Fruit fly (Drosophila melanogaster) whole organism, embryonic: ENCODE results near the gene Prosalpha6T.
A peak's percentile ranks its signal among the peaks of the same experiment; 100 is the strongest.

ENCODE experiments used
- B-H1 ChIP-seq: fragments of 200-800 bp; sonication (Bioruptor generic); IDR thresholded peaks from 3 replicates; pipeline ENCODE4 v1.3.6; 2022; ENCODE audit warnings: missing biosample characterization, missing genetic modification characterization
- CG11696 ChIP-seq: fragments of 200-800 bp; sonication (Bioruptor generic); IDR thresholded peaks from 2 replicates; pipeline ENCODE4 v1.3.6; 2022; ENCODE audit warnings: missing biosample characterization, missing genetic modification characterization
- CG16815 ChIP-seq: fragments of 200-800 bp; sonication (Bioruptor generic); optimal IDR thresholded peaks from 3 replicates; lab custom pipeline; 2017; ENCODE audit warnings: missing biosample characterization, mild to moderate bottlenecking, missing genetic modification characterization
- CG16863 ChIP-seq: fragments of 200-800 bp; sonication (Bioruptor generic); optimal IDR thresholded peaks from 3 replicates; lab custom pipeline; 2016; ENCODE audit warnings: missing biosample characterization, missing genetic modification characterization
- CG17186 ChIP-seq: fragments of 200-800 bp; sonication (Bioruptor generic); optimal IDR thresholded peaks from 3 replicates; lab custom pipeline; 2017; ENCODE audit warnings: missing biosample characterization, missing genetic modification reagents, missing genetic modification characterization
- CG2129 ChIP-seq: fragments of 200-800 bp; sonication (Bioruptor generic); IDR thresholded peaks from 2 replicates; pipeline ENCODE4 v1.3.6; 2022; ENCODE audit warnings: missing biosample characterization, missing genetic modification characterization; ENCODE audit not compliant: partially characterized antibody
- CG2712 ChIP-seq: fragments of 200-800 bp; optimal IDR thresholded peaks from 3 replicates; lab custom pipeline; 2019; ENCODE audit warnings: missing biosample characterization, mild to moderate bottlenecking, missing genetic modification characterization, moderate library complexity
- CG31365 ChIP-seq: fragments of 200-800 bp; sonication (Bioruptor generic); optimal IDR thresholded peaks from 2 replicates; lab custom pipeline; 2018; ENCODE audit warnings: missing biosample characterization, mild to moderate bottlenecking, missing genetic modification characterization
- CG3838 ChIP-seq: fragments of 200-800 bp; sonication (Bioruptor generic); optimal IDR thresholded peaks from 3 replicates; lab custom pipeline; 2016; ENCODE audit warnings: missing biosample characterization, missing genetic modification characterization
- CG4617 ChIP-seq: fragments of 200-800 bp; sonication (Bioruptor generic); optimal IDR thresholded peaks from 3 replicates; lab custom pipeline; 2016; ENCODE audit warnings: missing biosample characterization, missing genetic modification characterization, borderline replicate concordance
- CG4820 ChIP-seq: fragments of 200-800 bp; sonication (Bioruptor generic); optimal IDR thresholded peaks from 3 replicates; lab custom pipeline; 2016; ENCODE audit warnings: missing biosample characterization, missing genetic modification characterization
- CG5180 ChIP-seq: fragments of 200-800 bp; sonication (Bioruptor generic); optimal IDR thresholded peaks from 3 replicates; lab custom pipeline; 2017; ENCODE audit warnings: missing biosample characterization, missing genetic modification characterization, mild to moderate bottlenecking, moderate library complexity, missing genetic modification reagents
- CG5953 ChIP-seq: fragments of 200-800 bp; sonication (Bioruptor generic); IDR thresholded peaks from 2 replicates; pipeline ENCODE4 v1.3.6; 2022; ENCODE audit warnings: missing biosample characterization, missing genetic modification characterization
- CG6654 ChIP-seq: fragments of 200-800 bp; sonication (Bioruptor generic); optimal IDR thresholded peaks from 2 replicates; lab custom pipeline; 2017; ENCODE audit warnings: missing biosample characterization, mild to moderate bottlenecking, missing genetic modification characterization
- CG6791 ChIP-seq: fragments of 200-800 bp; sonication (Bioruptor generic); IDR thresholded peaks from 3 replicates; pipeline ENCODE4 v1.3.6; 2022; ENCODE audit warnings: missing biosample characterization, missing genetic modification characterization; ENCODE audit not compliant: partially characterized antibody
- CG6854 ChIP-seq: fragments of 200-800 bp; sonication (Bioruptor generic); optimal IDR thresholded peaks from 3 replicates; lab custom pipeline; 2017; ENCODE audit warnings: missing biosample characterization, mild to moderate bottlenecking, missing genetic modification characterization
- CG8290 ChIP-seq, 3 experiments: fragments of 200-800 bp; sonication (Bioruptor generic); optimal IDR thresholded peaks; 2 replicates each; lab custom pipeline; 2016 to 2019; ENCODE audit warnings: missing biosample characterization in 3 of 3, missing genetic modification characterization in 3 of 3, mild to moderate bottlenecking in 2 of 3, moderate library complexity in 1 of 3
- CG9727 ChIP-seq: fragments of 200-800 bp; sonication (Bioruptor generic); optimal IDR thresholded peaks from 3 replicates; lab custom pipeline; 2017; ENCODE audit warnings: missing biosample characterization, mild to moderate bottlenecking, missing genetic modification characterization
- E2f1 ChIP-seq: fragments of 200-800 bp; sonication (Bioruptor generic); IDR thresholded peaks from 2 replicates; pipeline ENCODE4 v1.3.6; 2022; ENCODE audit warnings: missing biosample characterization, missing genetic modification characterization
- Ets97D ChIP-seq: fragments of 200-800 bp; sonication (Bioruptor generic); optimal IDR thresholded peaks from 3 replicates; lab custom pipeline; 2016; ENCODE audit warnings: missing biosample characterization, missing genetic modification characterization
- Gug ChIP-seq: fragments of 200-800 bp; sonication (Bioruptor generic); IDR thresholded peaks from 4 replicates; pipeline ENCODE4 v1.3.6; 2022; ENCODE audit warnings: missing biosample characterization, missing genetic modification characterization
- Med ChIP-seq: fragments of 200-800 bp; sonication (Bioruptor generic); peaks from one replicate; lab custom pipeline; 2016; ENCODE audit warnings: missing biosample characterization, missing genetic modification characterization, mild to moderate bottlenecking, inconsistent platforms, moderate library complexity
- Mes4 ChIP-seq: fragments of 200-800 bp; sonication (Bioruptor generic); optimal IDR thresholded peaks from 2 replicates; lab custom pipeline; 2016; ENCODE audit warnings: missing biosample characterization, missing genetic modification characterization
- NfI ChIP-seq: fragments of 200-800 bp; sonication (Bioruptor generic); optimal IDR thresholded peaks from 3 replicates; lab custom pipeline; 2018; ENCODE audit warnings: missing biosample characterization, mild to moderate bottlenecking, missing genetic modification characterization, moderate library complexity
- Opbp ChIP-seq: fragments of 200-800 bp; sonication (Bioruptor generic); IDR thresholded peaks from 3 replicates; pipeline ENCODE4 v1.3.6; 2022; ENCODE audit warnings: missing biosample characterization, missing genetic modification characterization; ENCODE audit not compliant: partially characterized antibody
- Pdp1 ChIP-seq, 2 experiments: fragments of 200-800 bp; sonication (Bioruptor generic); optimal IDR thresholded peaks; 3 replicates each; lab custom pipeline; 2016; ENCODE audit warnings: missing biosample characterization in 2 of 2, missing genetic modification characterization in 2 of 2, mild to moderate bottlenecking in 1 of 2, moderate library complexity in 1 of 2
- Ravus ChIP-seq: fragments of 200-800 bp; sonication (Bioruptor generic); IDR thresholded peaks from 2 replicates; pipeline ENCODE4 v1.3.6; 2022; ENCODE audit warnings: missing biosample characterization, missing genetic modification characterization
- Spps ChIP-seq: fragments of 200-800 bp; sonication (Bioruptor generic); optimal IDR thresholded peaks from 2 replicates; lab custom pipeline; 2018; ENCODE audit warnings: missing biosample characterization, mild to moderate bottlenecking, missing genetic modification characterization
- Stat92E ChIP-seq, 3 experiments: fragments of >200 bp in 2 of 3; fragments of 200-800 bp in 1 of 3; sonication (Bioruptor generic) in 1 of 3; optimal IDR thresholded peaks; 2 replicates each; lab custom pipeline; 2017 to 2019; ENCODE audit warnings: missing biosample characterization in 3 of 3, missing genetic modification characterization in 3 of 3, mild to moderate bottlenecking in 1 of 3, moderate library complexity in 1 of 3
- ash1 ChIP-seq: fragments of 200-800 bp; sonication (Bioruptor generic); optimal IDR thresholded peaks from 2 replicates; lab custom pipeline; 2018; ENCODE audit warnings: missing biosample characterization, mild to moderate bottlenecking, missing genetic modification characterization
- bcd ChIP-seq: fragments of 200-800 bp; sonication (Bioruptor generic); optimal IDR thresholded peaks from 2 replicates; lab custom pipeline; 2017; ENCODE audit warnings: missing biosample characterization, mild to moderate bottlenecking, missing genetic modification characterization
- chm ChIP-seq: fragments of 200-800 bp; sonication (Bioruptor generic); IDR thresholded peaks from 2 replicates; pipeline ENCODE4 v1.3.6; 2022; ENCODE audit warnings: missing biosample characterization, missing genetic modification characterization
- cwo ChIP-seq: fragments of 200-800 bp; sonication (Bioruptor generic); optimal IDR thresholded peaks from 3 replicates; lab custom pipeline; 2017; ENCODE audit warnings: missing biosample characterization, missing genetic modification characterization, mild to moderate bottlenecking, moderate library complexity, missing genetic modification reagents
- dm ChIP-seq: fragments of 200-800 bp; sonication (Bioruptor generic); optimal IDR thresholded peaks from 3 replicates; lab custom pipeline; 2016; ENCODE audit warnings: missing biosample characterization, missing genetic modification characterization
- ftz-f1 ChIP-seq: fragments of 200-800 bp; sonication (Bioruptor generic); optimal IDR thresholded peaks from 2 replicates; lab custom pipeline; 2016; ENCODE audit warnings: missing biosample characterization, missing genetic modification characterization
- jumu ChIP-seq: fragments of 200-800 bp; sonication (Bioruptor generic); optimal IDR thresholded peaks from 3 replicates; lab custom pipeline; 2016; ENCODE audit warnings: missing biosample characterization, missing genetic modification characterization
- kay ChIP-seq: fragments of 200-800 bp; sonication (Bioruptor generic); optimal IDR thresholded peaks from 2 replicates; lab custom pipeline; 2016; ENCODE audit warnings: missing biosample characterization, missing genetic modification characterization
- kni ChIP-seq: fragments of 200-800 bp; sonication (Bioruptor generic); optimal IDR thresholded peaks from 3 replicates; lab custom pipeline; 2017; ENCODE audit warnings: mild to moderate bottlenecking, missing biosample characterization, missing genetic modification reagents, missing genetic modification characterization
- lilli ChIP-seq: fragments of 200-800 bp; sonication (Bioruptor generic); optimal IDR thresholded peaks from 3 replicates; lab custom pipeline; 2016; ENCODE audit warnings: missing biosample characterization, missing genetic modification characterization
- onecut ChIP-seq: fragments of 200-800 bp; sonication (Bioruptor generic); IDR thresholded peaks from 2 replicates; pipeline ENCODE4 v1.3.6; 2022; ENCODE audit warnings: missing biosample characterization, missing genetic modification characterization
- sd ChIP-seq: fragments of 200-800 bp; sonication (Bioruptor generic); optimal IDR thresholded peaks from 3 replicates; lab custom pipeline; 2018; ENCODE audit warnings: missing biosample characterization, mild to moderate bottlenecking, missing genetic modification characterization, moderate library complexity
- seq ChIP-seq: fragments of 200-800 bp; sonication (Bioruptor generic); IDR thresholded peaks from 2 replicates; pipeline ENCODE4 v1.3.6; 2022; ENCODE audit warnings: missing biosample characterization, missing genetic modification characterization
- sr ChIP-seq: fragments of 200-800 bp; sonication (Bioruptor generic); IDR thresholded peaks from 3 replicates; pipeline ENCODE4 v1.3.6; 2022; ENCODE audit warnings: missing biosample characterization, missing genetic modification characterization
- vvl ChIP-seq: fragments of 200-800 bp; sonication (Bioruptor generic); IDR thresholded peaks from 2 replicates; pipeline ENCODE4 v1.3.6; 2022; ENCODE audit warnings: missing biosample characterization, missing genetic modification characterization

The Prosalpha6T gene

DNA sequence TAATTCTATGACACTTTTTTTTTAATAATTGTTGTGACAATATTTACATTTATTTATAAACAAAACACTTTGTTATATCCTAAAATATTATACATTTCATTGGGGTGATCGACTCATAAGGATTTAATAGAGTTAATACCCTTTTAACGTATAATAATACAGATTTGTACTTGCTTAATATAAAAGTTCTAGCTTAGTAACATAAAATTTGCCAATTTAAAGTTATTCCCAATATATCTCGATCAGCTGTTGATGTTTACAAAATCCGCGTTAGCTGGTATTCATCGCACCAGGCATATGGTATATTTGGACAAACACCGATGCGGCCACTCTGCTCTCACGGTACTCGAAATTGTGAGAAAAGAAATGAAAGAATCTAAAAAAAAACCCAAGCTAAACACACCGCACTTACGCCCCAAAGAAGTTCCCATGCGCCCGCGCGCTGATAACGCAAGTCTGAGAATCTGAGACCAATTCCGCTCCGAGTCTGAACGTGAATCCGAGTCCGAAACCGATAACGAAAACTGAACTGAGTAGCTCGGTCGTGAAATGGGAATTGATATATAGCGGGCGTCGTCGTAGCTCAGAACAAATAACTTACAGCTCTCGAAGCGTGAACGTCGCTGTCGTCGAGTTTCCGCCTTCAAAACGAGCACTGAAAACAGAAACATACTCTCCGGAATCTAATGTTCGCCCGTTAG, 28.3 kb upstream of the Prosalpha6T start, which contains the start of gene Pect (continued):
- peak; percentile 63; the same call in 2 of the 3 replicates for TF ChIP-seq Opbp (GFP tag; lab: Robert Waterston, UW)
- peak; percentile 54; the same call in 1 of the 2 replicates for TF ChIP-seq E2f1 (GFP tag; lab: Robert Waterston, UW)
- TF ChIP-seq CG9727 (GFP tag; lab: Kevin White, UChicago) = peak; percentile 37

DNA sequence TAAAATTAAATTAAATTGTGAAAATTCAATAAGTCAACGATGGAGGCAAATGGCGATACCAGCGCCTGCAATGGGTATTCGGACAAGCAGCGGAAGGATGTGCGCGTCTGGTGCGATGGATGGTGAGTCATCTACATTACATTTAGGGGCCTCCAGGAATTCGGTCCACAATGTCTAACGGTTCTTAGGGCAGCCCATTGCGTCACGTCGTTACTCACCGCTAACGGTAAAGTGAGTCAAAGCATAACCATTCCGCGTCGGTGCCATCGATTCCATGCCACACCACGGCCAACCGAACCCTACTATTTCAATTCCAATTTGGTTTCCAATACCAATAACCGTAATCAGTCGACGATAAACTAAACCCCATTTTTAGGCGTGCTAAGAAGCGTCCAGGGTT, 27.7 kb upstream of the Prosalpha6T start:
- peak; percentile 40 for TF ChIP-seq kay (GFP tag; lab: Kevin White, UChicago)
- TF ChIP-seq Pdp1 (GFP tag; optimal IDR thresholded peaks at IDR 0.05; lab: Kevin White, UChicago) = peak in 1 of 2 experiments; percentile 76
- 0 out of 2 replicates have a peak, but pooled peaks have one; percentile 2 for TF ChIP-seq onecut (GFP tag; lab: Robert Waterston, UW)
- peak; percentile 51; the same call in 1 of the 2 replicates for TF ChIP-seq chm
- TF ChIP-seq CG6854 (GFP tag; lab: Kevin White, UChicago) = peak; percentile 13
- no peak for TF ChIP-seq ftz-f1 (GFP tag; lab: Kevin White, UChicago)
- peak; percentile 34 for TF ChIP-seq Med (GFP tag; lab: Kevin White, UChicago)
- TF ChIP-seq Mes4 (GFP tag; lab: Kevin White, UChicago) = no peak
- TF ChIP-seq sd (tag; lab: Kevin White, UChicago) = peak; percentile 60
- peak; percentile 13 for TF ChIP-seq cwo (GFP tag; lab: Kevin White, UChicago)
- TF ChIP-seq, all 482 proteins: peak for 8

DNA sequence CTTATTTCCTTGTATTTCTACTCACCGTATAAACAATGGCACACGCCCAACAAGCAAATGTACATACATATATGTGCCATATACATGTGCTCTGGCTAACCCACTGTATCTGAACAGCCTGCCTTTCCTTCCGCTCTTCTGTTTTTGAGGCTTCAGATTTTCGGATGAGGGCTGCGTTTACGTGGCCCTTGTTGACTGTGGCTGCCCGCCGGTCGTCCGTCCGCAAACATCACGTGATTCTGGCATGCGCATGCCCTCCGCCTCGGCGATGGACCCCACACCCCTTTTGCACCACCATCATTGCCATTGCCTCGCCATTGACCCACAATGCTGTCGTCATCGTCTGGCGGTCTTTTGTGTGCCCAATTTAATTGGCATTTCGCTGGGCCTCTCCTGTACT, 26.6 kb upstream of the Prosalpha6T start:
- TF ChIP-seq CG3838 (no peak), CG4820 (no peak), Ravus (no peak), CG5953 (0 out of 2 replicates have a peak, but pooled peaks have one; percentile 27), CG4617 (no peak), CG2129 (GFP tag; lab: Robert Waterston, UW) (no peak), dm (GFP tag; lab: Kevin White, UChicago) (peak; percentile 8), ftz-f1 (GFP tag; lab: Kevin White, UChicago) (peak; percentile 95), Stat92E (GFP tag; optimal IDR thresholded peaks at IDR 0.05; lab: Kevin White, UChicago) (no peak), sr (GFP tag; lab: Robert Waterston, UW) (0 out of 3 replicates have a peak, but pooled peaks have one; percentile 64), lilli (GFP tag; lab: Kevin White, UChicago) (no peak), CG2712 (no peak), CG6791 (GFP tag; lab: Robert Waterston, UW) (no peak), CG16863 (GFP tag; lab: Kevin White, UChicago) (no peak), ash1 (GFP tag; lab: Kevin White, UChicago) (no peak), CG8290 (GFP tag; optimal IDR thresholded peaks at IDR 0.05; lab: Kevin White, UChicago) (peak; percentile 17), CG8290 (tag; optimal IDR thresholded peaks at IDR 0.05; lab: Kevin White, UChicago) (peak in 1 of 2 experiments; percentile 56), CG11696 (GFP tag; lab: Robert Waterston, UW) (no peak), CG5180 (peak; percentile 38), Med (GFP tag; lab: Kevin White, UChicago) (peak; percentile 93), CG16815 (GFP tag; lab: Kevin White, UChicago) (no peak), CG31365 (tag; lab: Kevin White, UChicago) (peak; percentile 41), Gug (no peak), B-H1 (GFP tag; lab: Robert Waterston, UW) (no peak; the same call in 2 of the 3 replicates), bcd (peak; percentile 38), CG6654 (GFP tag; lab: Kevin White, UChicago) (no peak), Ets97D (GFP tag; lab: Kevin White, UChicago) (no peak), vvl (GFP tag; lab: Robert Waterston, UW) (peak; percentile 60; the same call in 1 of the 2 replicates), Spps (tag; lab: Kevin White, UChicago) (no peak), seq (no peak), NfI (peak; percentile 19), CG17186 (no peak), jumu (no peak), kni (GFP tag; lab: Kevin White, UChicago) (peak; percentile 83)
